Comparison of ENCODE assay signal across 2 fruit fly cellular contexts in the genomic region with DNA sequence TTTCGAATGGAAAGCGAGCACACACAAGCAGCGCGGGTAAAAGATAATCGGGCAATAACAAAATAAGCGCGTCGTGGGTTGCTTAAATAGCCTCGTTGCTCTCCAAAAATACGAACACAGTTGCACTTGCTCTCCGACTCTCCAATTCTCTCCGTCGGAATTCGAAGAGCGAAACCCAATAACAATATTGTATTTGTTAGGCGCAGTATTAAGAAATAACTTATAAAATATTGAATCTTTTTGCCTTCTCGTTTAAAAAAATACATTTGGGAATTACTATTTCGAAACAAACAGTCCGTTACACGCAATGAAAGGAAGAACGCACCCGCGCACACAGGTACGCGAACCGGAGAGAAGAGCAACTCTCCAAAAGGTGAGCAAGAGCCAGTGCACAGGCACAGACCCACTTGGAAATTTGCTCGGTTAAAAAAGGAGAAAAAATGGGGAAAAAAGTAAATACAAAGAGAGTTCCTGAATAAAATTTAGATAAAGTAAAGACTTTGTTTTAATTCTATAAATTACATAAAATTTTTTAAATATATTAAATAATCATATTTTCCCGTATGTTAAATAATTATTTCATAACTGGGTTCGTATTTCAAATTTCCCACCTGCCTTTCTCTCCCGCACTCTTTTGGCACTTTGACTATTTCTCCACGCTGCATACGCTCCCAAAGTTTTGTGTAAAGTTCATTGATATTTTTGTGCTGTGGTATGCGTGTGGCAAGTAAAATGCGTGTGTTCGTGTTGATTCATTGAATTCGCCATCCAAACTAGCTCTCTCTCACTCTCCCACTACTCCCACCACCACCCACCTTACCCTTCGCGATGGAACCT.
TF ChIP-seq lines count a peak whose summit lies in the region.

Mkp3 (minus strand) TSS at position 63 of the 837 bp plus-strand sequence.

TF ChIP-seq in whole organism, embryonic, 481 proteins besides CTCF, POLR2A, EP300 and RAD21 (continued from another document and continues in another):
- TF ChIP-seq lmd (GFP tag; IDR thresholded peaks at IDR 0.05; lab: Robert Waterston, UW) (peak; percentile 89), CG30403 (GFP tag; optimal IDR thresholded peaks at IDR 0.05; lab: Kevin White, UChicago) (peak; percentile 85), CG12942 (GFP tag; optimal IDR thresholded peaks at IDR 0.05; lab: Kevin White, UChicago) (peak; percentile 67), Scr (GFP tag; IDR thresholded peaks at IDR 0.05; lab: Robert Waterston, UW; ENCODE audit: partially characterized antibody) (no peak), ranshi (GFP tag; IDR thresholded peaks at IDR 0.05; lab: Robert Waterston, UW) (peak; percentile 90), CG10274 (GFP tag; optimal IDR thresholded peaks at IDR 0.05; lab: Kevin White, UChicago) (peak; percentile 71), CG15011 (GFP tag; optimal IDR thresholded peaks at IDR 0.05; lab: Kevin White, UChicago) (peak; percentile 89), eve (GFP tag; optimal IDR thresholded peaks at IDR 0.05; lab: Kevin White, UChicago) (peak in 1 of 2 experiments; percentile 75), nau (GFP tag; optimal IDR thresholded peaks at IDR 0.05; lab: Kevin White, UChicago) (peak; percentile 81), cad (GFP tag; optimal IDR thresholded peaks at IDR 0.05; lab: Kevin White, UChicago) (no peak), CG31365 (tag; optimal IDR thresholded peaks at IDR 0.05; lab: Kevin White, UChicago) (peak; percentile 57), sob (GFP tag; IDR thresholded peaks at IDR 0.05; lab: Robert Waterston, UW) (peak; percentile 90), Side (GFP tag; optimal IDR thresholded peaks at IDR 0.05; lab: Kevin White, UChicago) (no peak), peb (GFP tag; IDR thresholded peaks at IDR 0.05; lab: Robert Waterston, UW) (peak; percentile 77; the same call in 1 of the 2 replicates), CG11085 (GFP tag; IDR thresholded peaks at IDR 0.05; lab: Robert Waterston, UW) (peak; percentile 78), Oaz (GFP tag; IDR thresholded peaks at IDR 0.05; lab: Robert Waterston, UW) (peak; percentile 83), nom (GFP tag; optimal IDR thresholded peaks at IDR 0.05; lab: Kevin White, UChicago) (peak; percentile 84), CG4404 (GFP tag; IDR thresholded peaks at IDR 0.05; lab: Robert Waterston, UW) (peak; percentile 74), CG17802 (tag; optimal IDR thresholded peaks at IDR 0.05; lab: Kevin White, UChicago) (no peak), CG34376 (GFP tag; optimal IDR thresholded peaks at IDR 0.05; lab: Kevin White, UChicago) (peak; percentile 89), pfk (GFP tag; optimal IDR thresholded peaks at IDR 0.05; lab: Kevin White, UChicago) (peak; percentile 17), CG10147 (GFP tag; optimal IDR thresholded peaks at IDR 0.05; lab: Kevin White, UChicago) (peak; percentile 93), vvl (GFP tag; IDR thresholded peaks at IDR 0.05; lab: Robert Waterston, UW) (peak; percentile 94), NC2β (GFP tag; optimal IDR thresholded peaks at IDR 0.05; lab: Kevin White, UChicago) (no peak), E2f2 (GFP tag; IDR thresholded peaks at IDR 0.05; lab: Robert Waterston, UW) (peak; percentile 74), CG9797 (GFP tag; optimal IDR thresholded peaks at IDR 0.05; lab: Kevin White, UChicago) (no peak), schlank (tag; optimal IDR thresholded peaks at IDR 0.05; lab: Kevin White, UChicago) (peak; percentile 66), grn (GFP tag; optimal IDR thresholded peaks at IDR 0.05; lab: Kevin White, UChicago) (no peak), Adf1 (GFP tag; IDR thresholded peaks at IDR 0.05; lab: Robert Waterston, UW) (peak; percentile 72), wdn (GFP tag; IDR thresholded peaks at IDR 0.05; lab: Robert Waterston, UW) (peak; percentile 89), CG14050 (GFP tag; IDR thresholded peaks at IDR 0.05; lab: Robert Waterston, UW) (peak; percentile 83), Max (GFP tag; optimal IDR thresholded peaks at IDR 0.05; lab: Kevin White, UChicago) (peak; percentile 71), crol (GFP tag; IDR thresholded peaks at IDR 0.05; lab: Robert Waterston, UW) (peak; percentile 88), CG7556 (GFP tag; optimal IDR thresholded peaks at IDR 0.05; lab: Kevin White, UChicago) (peak; percentile 96), Hr3 (GFP tag; optimal IDR thresholded peaks at IDR 0.05; lab: Kevin White, UChicago) (peak; percentile 80), slbo (GFP tag; IDR thresholded peaks at IDR 0.05; lab: Robert Waterston, UW) (peak; percentile 92), CG6254 (GFP tag; optimal IDR thresholded peaks at IDR 0.05; lab: Kevin White, UChicago) (peak; percentile 79), CG32767 (GFP tag; IDR thresholded peaks at IDR 0.05; lab: Robert Waterston, UW) (peak; percentile 95), hth (optimal IDR thresholded peaks at IDR 0.05; lab: Kevin White, UChicago) (no peak), zf30C (GFP tag; optimal IDR thresholded peaks at IDR 0.05; lab: Kevin White, UChicago) (no peak), lola (GFP tag; optimal IDR thresholded peaks at IDR 0.05; lab: Kevin White, UChicago) (peak in 1 of 3 experiments; percentile 77), Ptx1 (GFP tag; IDR thresholded peaks at IDR 0.05; lab: Robert Waterston, UW) (peak; percentile 94), CG10565 (GFP tag; optimal IDR thresholded peaks at IDR 0.05; lab: Kevin White, UChicago) (no peak), Asciz (GFP tag; optimal IDR thresholded peaks at IDR 0.05; lab: Kevin White, UChicago) (peak; percentile 86), bigmax (GFP tag; optimal IDR thresholded peaks at IDR 0.05; lab: Kevin White, UChicago) (no peak), Hsf (GFP tag; optimal IDR thresholded peaks at IDR 0.05; lab: Kevin White, UChicago) (peak; percentile 34), CG5245 (GFP tag; optimal IDR thresholded peaks at IDR 0.05; lab: Kevin White, UChicago) (peak; percentile 44), dmrt99B (tag; optimal IDR thresholded peaks at IDR 0.05; lab: Kevin White, UChicago) (peak; percentile 92), Dip2 (GFP tag; IDR thresholded peaks at IDR 0.05; lab: Robert Waterston, UW) (no peak), kay (GFP tag; optimal IDR thresholded peaks at IDR 0.05; lab: Kevin White, UChicago) (peak; percentile 36), CG2712 (tag; optimal IDR thresholded peaks at IDR 0.05; lab: Kevin White, UChicago) (peak; percentile 91), sens (GFP tag; lab: Kevin White, UChicago) (peak; percentile 75), sug (tag; optimal IDR thresholded peaks at IDR 0.05; lab: Kevin White, UChicago) (peak; percentile 90), ac (GFP tag; optimal IDR thresholded peaks at IDR 0.05; lab: Kevin White, UChicago) (no peak), bowl (GFP tag; IDR thresholded peaks at IDR 0.05; lab: Robert Waterston, UW) (peak; percentile 61), CG14014 (GFP tag; IDR thresholded peaks at IDR 0.05; lab: Robert Waterston, UW) (peak; percentile 91), CG4360 (GFP tag; IDR thresholded peaks at IDR 0.05; lab: Robert Waterston, UW) (peak; percentile 42), chinmo (GFP tag; IDR thresholded peaks at IDR 0.05; lab: Robert Waterston, UW; ENCODE audit: partially characterized antibody) (peak; percentile 82; the same call in 2 of the 4 replicates), CG6765 (GFP tag; optimal IDR thresholded peaks at IDR 0.05; lab: Kevin White, UChicago) (peak; percentile 89), CG1603 (tag; optimal IDR thresholded peaks at IDR 0.05; lab: Kevin White, UChicago) (no peak), Ets97D (GFP tag; optimal IDR thresholded peaks at IDR 0.05; lab: Kevin White, UChicago) (no peak)

TF ChIP-seq in whole organism, prepupa, 60 proteins besides CTCF, POLR2A, EP300 and RAD21 (continued from another document):
- peak; percentile 55 for TF ChIP-seq CG11902 (GFP tag; optimal IDR thresholded peaks at IDR 0.05; lab: Kevin White, UChicago)
- peak; percentile 83 for TF ChIP-seq svp (GFP tag; lab: Kevin White, UChicago)
- peak; percentile 58 for TF ChIP-seq topi (GFP tag; optimal IDR thresholded peaks at IDR 0.05; lab: Kevin White, UChicago)
- peak; percentile 87 for TF ChIP-seq CG11294 (GFP tag; IDR thresholded peaks at IDR 0.05; lab: Robert Waterston, UW)
- peak; percentile 87 for TF ChIP-seq CG10631 (GFP tag; optimal IDR thresholded peaks at IDR 0.05; lab: Kevin White, UChicago)
- TF ChIP-seq CG32006 (GFP tag; optimal IDR thresholded peaks at IDR 0.05; lab: Kevin White, UChicago): peak; percentile 93
- peak; percentile 89 for TF ChIP-seq spab (GFP tag; optimal IDR thresholded peaks at IDR 0.05; lab: Kevin White, UChicago)
- peak; percentile 86 for TF ChIP-seq Lpt (GFP tag; optimal IDR thresholded peaks at IDR 0.05; lab: Kevin White, UChicago)
- peak; percentile 63 for TF ChIP-seq lz (GFP tag; optimal IDR thresholded peaks at IDR 0.05; lab: Kevin White, UChicago)
- peak; percentile 71 for TF ChIP-seq dac (GFP tag; optimal IDR thresholded peaks at IDR 0.05; lab: Kevin White, UChicago)
- peak; percentile 66 to 82 for TF ChIP-seq salr (GFP tag; optimal IDR thresholded peaks at IDR 0.05; lab: Kevin White, UChicago)
- peak; percentile 98 for TF ChIP-seq CG15336 (GFP tag; IDR thresholded peaks at IDR 0.05; lab: Robert Waterston, UW)
- TF ChIP-seq OdsH (GFP tag; optimal IDR thresholded peaks at IDR 0.05; lab: Kevin White, UChicago): peak; percentile 88
- TF ChIP-seq fd85E (GFP tag; optimal IDR thresholded peaks at IDR 0.05; lab: Kevin White, UChicago): peak; percentile 30
- peak; percentile 63 for TF ChIP-seq Eip75B (GFP tag; optimal IDR thresholded peaks at IDR 0.05; lab: Kevin White, UChicago)
